Fruit fly (Drosophila melanogaster) whole organism, adult: ENCODE measurements around the gene CG6225.

Experiments used
- CG14711 ChIP-seq: fragments of 200-800 bp; sonication (Bioruptor generic); optimal IDR thresholded peaks from 2 replicates; lab custom pipeline; 2018; ENCODE audit warnings: missing biosample characterization, mild to moderate bottlenecking, missing genetic modification characterization, moderate library complexity
- bab1 ChIP-seq: fragments of 200-800 bp; sonication (Bioruptor generic); optimal IDR thresholded peaks from 3 replicates; lab custom pipeline; 2019; ENCODE audit warnings: missing biosample characterization, mild to moderate bottlenecking, missing genetic modification characterization, moderate library complexity
- pad ChIP-seq: fragments of 200-800 bp; sonication (Bioruptor generic); optimal IDR thresholded peaks from 3 replicates; lab custom pipeline; 2017; ENCODE audit warnings: missing biosample characterization, missing genetic modification characterization, mild to moderate bottlenecking, moderate library complexity, missing genetic modification reagents

DNA sequence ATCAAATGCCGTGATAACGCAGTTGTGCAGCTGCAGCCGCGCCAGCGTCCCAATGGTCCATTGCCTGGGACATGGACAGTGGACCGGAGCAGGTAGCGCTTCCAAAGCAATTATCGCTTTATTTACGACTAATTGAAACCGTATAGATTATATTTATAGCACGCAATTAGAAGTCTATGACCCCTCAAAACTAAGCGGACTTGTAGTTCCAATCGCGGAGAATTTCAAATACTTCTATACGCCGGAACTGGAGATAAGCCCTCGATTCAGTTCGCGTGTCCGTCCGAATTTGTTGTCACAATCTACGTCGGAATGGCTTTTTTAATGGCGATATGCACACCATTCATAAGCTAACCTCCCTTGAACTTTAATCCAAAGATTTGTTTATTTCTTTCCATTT, 30.9 kb downstream of the CG6225 start:
- no peak for TF ChIP-seq pad (GFP tag; lab: Kevin White, UChicago)
- TF ChIP-seq CG14711 (tag; lab: Kevin White, UChicago), result peak; percentile 15
- no peak for TF ChIP-seq bab1 (GFP tag; lab: Kevin White, UChicago)
